Fruit fly (Drosophila melanogaster): ENCODE results near the gene CG13678.

dm6 chr3L:8185263-8186227, 36.4 kb upstream of the CG13678 start:
- TF ChIP-seq CG32532 (GFP tag; IDR thresholded peaks at IDR 0.05) (peak; percentile 64; the same call in 1 of the 2 replicates), CG12071 (GFP tag; optimal IDR thresholded peaks at IDR 0.05) (no peak), CG5953 (GFP tag; IDR thresholded peaks at IDR 0.05) (0 out of 2 replicates have a peak, but pooled peaks have one; percentile 44), zen (tag; optimal IDR thresholded peaks at IDR 0.05) (no peak), klu (GFP tag; IDR thresholded peaks at IDR 0.05) (0 out of 2 replicates have a peak, but pooled peaks have one; percentile 13), Dll (GFP tag; IDR thresholded peaks at IDR 0.05; ENCODE audit: partially characterized antibody) (no peak), Doc2 (GFP tag; IDR thresholded peaks at IDR 0.05) (0 out of 2 replicates have a peak, but pooled peaks have one; percentile 32), CG11560 (tag; IDR thresholded peaks at IDR 0.05) (no peak), Nf-YC (tag; optimal IDR thresholded peaks at IDR 0.05) (peak; percentile 70), CG14441 (GFP tag; IDR thresholded peaks at IDR 0.05) (peak; percentile 60), CG8478 (optimal IDR thresholded peaks at IDR 0.05) (no peak)

Data from whole organism, embryonic.